Worm (Caenorhabditis elegans) whole organism, L1 larva: ENCODE measurements around the gene H35N09.1.

ENCODE experiments used
- C04F5.9 ChIP-seq: sonication (generic microtip); optimal IDR thresholded peaks from 2 replicates; lab custom pipeline; 2016; ENCODE audit warnings: missing genetic modification characterization, missing compliant biosample characterization
- blmp-1 ChIP-seq: fragments of 150-350 bp; optimal IDR thresholded peaks from 2 replicates; lab custom pipeline; 2014; ENCODE audit warnings: missing biosample characterization, missing genetic modification characterization
- ceh-82 ChIP-seq, 3 experiments: fragments of 150-350 bp in 1 of 3; sonication (generic microtip) in 2 of 3; optimal IDR thresholded peaks; 2 replicates each; lab custom pipeline; 2014 to 2017; ENCODE audit warnings: missing biosample characterization in 3 of 3, missing genetic modification characterization in 3 of 3
- dpl-1 ChIP-seq, 3 experiments: fragments of 150-350 bp in 2 of 3; sonication (generic microtip) in 1 of 3; optimal IDR thresholded peaks; 2 replicates each; lab custom pipeline; 2014 to 2017; ENCODE audit warnings: missing biosample characterization in 3 of 3, missing genetic modification characterization in 3 of 3, missing genetic modification reagents in 3 of 3
- lin-39 ChIP-seq: fragments of 150-350 bp; optimal IDR thresholded peaks from 2 replicates; lab custom pipeline; 2014; ENCODE audit warnings: missing biosample characterization, missing genetic modification reagents, missing genetic modification characterization
- nhr-237 ChIP-seq: fragments of 150-350 bp; optimal IDR thresholded peaks from 2 replicates; lab custom pipeline; 2014; ENCODE audit warnings: missing biosample characterization, missing genetic modification characterization
- vab-15 ChIP-seq: sonication (generic microtip); optimal IDR thresholded peaks from 2 replicates; lab custom pipeline; 2017; ENCODE audit warnings: missing genotype, mild to moderate bottlenecking, missing genetic modification characterization, missing compliant biosample characterization

DNA sequence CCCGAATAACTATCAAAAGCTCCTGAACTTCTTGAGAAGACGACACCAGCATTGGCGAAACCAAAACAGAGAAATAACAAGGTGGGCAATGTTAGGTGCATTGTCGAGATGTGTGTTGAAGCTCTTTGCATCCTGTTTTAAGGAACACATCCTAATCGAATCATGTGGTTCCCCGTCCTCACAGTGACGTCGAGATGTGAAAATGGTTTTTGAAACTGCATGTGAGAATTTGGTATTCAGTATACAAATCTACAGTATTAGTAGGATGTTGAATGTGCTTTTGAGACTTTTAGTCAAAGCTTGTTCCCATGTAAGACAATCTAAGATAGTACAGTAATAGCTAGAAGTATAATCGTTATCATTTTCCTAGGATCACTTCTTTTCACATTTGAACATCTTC, 7.5 kb upstream of the H35N09.1 start, which contains the start of gene F18E9.7:
- no peak for TF ChIP-seq nhr-237 (tag; lab: Kevin White, UChicago)
- TF ChIP-seq lin-39 (tag; lab: Kevin White, UChicago): no peak
- no peak for TF ChIP-seq blmp-1 (tag; lab: Kevin White, UChicago)
- no peak for TF ChIP-seq dpl-1 (GFP tag; optimal IDR thresholded peaks at IDR 0.05; lab: Kevin White, UChicago)
- no peak for TF ChIP-seq ceh-82 (tag; optimal IDR thresholded peaks at IDR 0.05; lab: Kevin White, UChicago)
- TF ChIP-seq C04F5.9: no peak
- no peak for TF ChIP-seq vab-15 (tag; lab: Kevin White, UChicago)
